Worm (Caenorhabditis elegans) whole organism, late embryonic: Measurements from ENCODE around the gene T26G10.3.

ENCODE experiments used
- ceh-30 ChIP-seq: fragments of 150-350 bp; optimal IDR thresholded peaks from 2 replicates; lab custom pipeline; 2014; ENCODE audit warnings: missing biosample characterization, missing genetic modification characterization
- elt-2 ChIP-seq: sonication (generic microtip); optimal IDR thresholded peaks from 2 replicates; lab custom pipeline; 2016; ENCODE audit warnings: missing genetic modification reagents, missing genetic modification characterization, missing compliant biosample characterization
- fkh-10 ChIP-seq: fragments of 150-350 bp; optimal IDR thresholded peaks from 2 replicates; lab custom pipeline; 2014; ENCODE audit warnings: missing biosample characterization, missing genetic modification reagents, missing genetic modification characterization
- fkh-6 ChIP-seq: sonication (generic microtip); optimal IDR thresholded peaks from 2 replicates; lab custom pipeline; 2016; ENCODE audit warnings: missing genetic modification characterization, missing compliant biosample characterization
- odd-2 ChIP-seq: sonication (generic microtip); optimal IDR thresholded peaks from 2 replicates; lab custom pipeline; 2017; ENCODE audit warnings: antibody characterized with exemption, mild to moderate bottlenecking, missing genetic modification characterization, missing compliant biosample characterization
- pha-2 ChIP-seq: sonication (generic microtip); optimal IDR thresholded peaks from 2 replicates; lab custom pipeline; 2017; ENCODE audit warnings: mild to moderate bottlenecking, missing genetic modification characterization, missing compliant biosample characterization
- pha-4 ChIP-seq: fragments of 150-350 bp; optimal IDR thresholded peaks from 2 replicates; lab custom pipeline; 2018; ENCODE audit warnings: missing biosample characterization, missing genetic modification reagents, missing genetic modification characterization
- unc-55 ChIP-seq: sonication (generic microtip); optimal IDR thresholded peaks from 2 replicates; lab custom pipeline; 2017; ENCODE audit warnings: missing biosample characterization, missing genetic modification reagents, missing genetic modification characterization

The T26G10.3 gene

ce11 chrIII:9366376-9366775 is 46.9 kb downstream of the T26G10.3 start:
- TF ChIP-seq fkh-6 (no peak), pha-2 (tag; lab: Kevin White, UChicago) (no peak), ceh-30 (tag; lab: Kevin White, UChicago) (no peak), pha-4 (tag; lab: Kevin White, UChicago) (no peak), odd-2 (no peak), fkh-10 (GFP tag; lab: Kevin White, UChicago) (no peak), unc-55 (no peak), elt-2 (tag; lab: Kevin White, UChicago) (peak; percentile 60)
- TF ChIP-seq, all 69 proteins: peak for 1
